Worm (Caenorhabditis elegans) whole organism, young adult: ENCODE measurements around the gene bgnt-1.3.

Experiments used
- C17E4.6 ChIP-seq: fragments of 200-800 bp; sonication (Bioruptor generic); IDR thresholded peaks from 2 replicates; pipeline ENCODE4 v1.3.6; 2022; ENCODE audit warnings: missing genetic modification reagents, missing genetic modification characterization, missing compliant biosample characterization
- F39B2.1 ChIP-seq: fragments of 200-800 bp; sonication (Bioruptor generic); IDR thresholded peaks from 2 replicates; pipeline ENCODE4 v1.3.6; 2022; ENCODE audit warnings: missing genetic modification reagents, missing genetic modification characterization, missing compliant biosample characterization
- F49E8.2 ChIP-seq: sonication (generic microtip); optimal IDR thresholded peaks from 3 replicates; lab custom pipeline; 2017; ENCODE audit warnings: missing genetic modification characterization, mild to moderate bottlenecking, missing compliant biosample characterization, antibody characterized with exemption, moderate library complexity; ENCODE audit not compliant: insufficient read depth
- T26A5.8 ChIP-seq: sonication (generic microtip); optimal IDR thresholded peaks from 2 replicates; lab custom pipeline; 2016; ENCODE audit warnings: missing genetic modification characterization, missing compliant biosample characterization
- Y56A3A.18 ChIP-seq: fragments of 200-800 bp; sonication (Bioruptor generic); IDR thresholded peaks from 2 replicates; pipeline ENCODE4 v1.3.6; 2022; ENCODE audit warnings: missing genetic modification reagents, missing genetic modification characterization, missing compliant biosample characterization
- ama-1 ChIP-seq, 3 experiments: fragments of 150-350 bp in 1 of 3; sonication (generic microtip) in 2 of 3; optimal IDR thresholded peaks; 2 replicates each; lab custom pipeline; 2014 to 2018; ENCODE audit warnings: missing biosample characterization in 2 of 3, missing genetic modification characterization in 2 of 3, missing genetic modification reagents in 2 of 3
- attf-5 ChIP-seq: fragments of 200-800 bp; sonication (Bioruptor generic); optimal IDR thresholded peaks from 2 replicates; lab custom pipeline; 2018; ENCODE audit warnings: mild to moderate bottlenecking, missing genetic modification characterization, missing compliant biosample characterization
- attf-6 ChIP-seq: fragments of 200-800 bp; sonication (Bioruptor generic); IDR thresholded peaks from 2 replicates; pipeline ENCODE4 v1.3.6; 2022; ENCODE audit warnings: missing genetic modification reagents, missing genetic modification characterization, missing compliant biosample characterization
- ccch-3 ChIP-seq: fragments of 200-800 bp; sonication (Bioruptor generic); optimal IDR thresholded peaks from 2 replicates; lab custom pipeline; 2018; ENCODE audit warnings: mild to moderate bottlenecking, missing genetic modification characterization, missing compliant biosample characterization
- ceh-100 ChIP-seq: fragments of 200-800 bp; sonication (Bioruptor generic); IDR thresholded peaks from 2 replicates; pipeline ENCODE4 v1.3.6; 2022; ENCODE audit warnings: missing genetic modification reagents, missing genetic modification characterization, missing compliant biosample characterization
- ceh-27 ChIP-seq: fragments of 200-800 bp; sonication (Bioruptor generic); optimal IDR thresholded peaks from 2 replicates; lab custom pipeline; 2018; ENCODE audit warnings: mild to moderate bottlenecking, missing genetic modification characterization, moderate library complexity, missing compliant biosample characterization
- ceh-58 ChIP-seq: fragments of 200-800 bp; sonication (Bioruptor generic); IDR thresholded peaks from 2 replicates; pipeline ENCODE4 v1.3.6; 2022; ENCODE audit warnings: missing genetic modification characterization, missing compliant biosample characterization
- ceh-79 ChIP-seq: sonication (generic microtip); optimal IDR thresholded peaks from 2 replicates; lab custom pipeline; 2017; ENCODE audit warnings: mild to moderate bottlenecking, missing genetic modification characterization, missing compliant biosample characterization
- ceh-91 ChIP-seq: fragments of 200-800 bp; sonication (Bioruptor generic); IDR thresholded peaks from 2 replicates; pipeline ENCODE4 v1.3.6; 2022; ENCODE audit warnings: missing genetic modification reagents, missing genetic modification characterization, missing compliant biosample characterization
- efl-1 ChIP-seq: fragments of 150-350 bp; optimal IDR thresholded peaks from 2 replicates; lab custom pipeline; 2014; ENCODE audit warnings: missing biosample characterization, missing genetic modification reagents, missing genetic modification characterization
- ets-4 ChIP-seq: fragments of 200-800 bp; sonication (Bioruptor generic); optimal IDR thresholded peaks from 2 replicates; lab custom pipeline; 2018; ENCODE audit warnings: mild to moderate bottlenecking, missing genetic modification characterization, missing compliant biosample characterization
- fkh-3 ChIP-seq: sonication (generic microtip); optimal IDR thresholded peaks from 2 replicates; lab custom pipeline; 2016; ENCODE audit warnings: mild to moderate bottlenecking, missing genetic modification characterization, missing compliant biosample characterization
- gei-17 ChIP-seq: fragments of 200-800 bp; sonication (Bioruptor generic); optimal IDR thresholded peaks from 2 replicates; lab custom pipeline; 2018; ENCODE audit warnings: mild to moderate bottlenecking, missing genetic modification characterization, missing compliant biosample characterization
- him-1 ChIP-seq: sonication (generic microtip); optimal IDR thresholded peaks from 2 replicates; lab custom pipeline; 2016; ENCODE audit warnings: missing genotype, missing genetic modification reagents, missing genetic modification characterization, missing compliant biosample characterization
- hlh-12 ChIP-seq: sonication (generic microtip); optimal IDR thresholded peaks from 2 replicates; lab custom pipeline; 2016; ENCODE audit warnings: missing genetic modification characterization, missing compliant biosample characterization
- hlh-26 ChIP-seq: fragments of 200-800 bp; sonication (Bioruptor generic); conservative IDR thresholded peaks from 2 replicates; pipeline ENCODE4 v1.3.6; 2022; ENCODE audit warnings: missing genetic modification reagents, missing genetic modification characterization, missing compliant biosample characterization
- hrde-1 ChIP-seq: sonication (generic microtip); optimal IDR thresholded peaks from 2 replicates; lab custom pipeline; 2016; ENCODE audit warnings: missing genetic modification characterization, mild to moderate bottlenecking, missing compliant biosample characterization, moderate library complexity, missing genotype, missing genetic modification reagents, borderline replicate concordance
- lag-1 ChIP-seq: fragments of 200-800 bp; sonication (Bioruptor generic); IDR thresholded peaks from 2 replicates; pipeline ENCODE4 v1.3.6; 2022; ENCODE audit warnings: missing genetic modification reagents, missing genetic modification characterization, missing compliant biosample characterization
- let-526 ChIP-seq: fragments of 200-800 bp; sonication (Bioruptor generic); IDR thresholded peaks from 2 replicates; pipeline ENCODE4 v1.3.6; 2022; ENCODE audit warnings: missing genetic modification reagents, missing genetic modification characterization, missing compliant biosample characterization
- lir-1 ChIP-seq: fragments of 200-800 bp; sonication (Bioruptor generic); conservative IDR thresholded peaks from 2 replicates; pipeline ENCODE4 v1.3.6; 2022; ENCODE audit warnings: missing genetic modification reagents, missing genetic modification characterization, missing compliant biosample characterization
- madf-10 ChIP-seq: sonication (generic microtip); optimal IDR thresholded peaks from 2 replicates; lab custom pipeline; 2016; ENCODE audit warnings: mild to moderate bottlenecking, missing genetic modification characterization, missing compliant biosample characterization
- madf-3 ChIP-seq: fragments of 200-800 bp; sonication (Bioruptor generic); IDR thresholded peaks from 2 replicates; pipeline ENCODE4 v1.3.6; 2022; ENCODE audit warnings: missing genetic modification reagents, missing genetic modification characterization, missing compliant biosample characterization
- mes-4 ChIP-seq: sonication (generic microtip); optimal IDR thresholded peaks from 2 replicates; lab custom pipeline; 2016; ENCODE audit warnings: missing genotype, missing genetic modification characterization, missing compliant biosample characterization
- nfya-1 ChIP-seq: sonication (generic microtip); optimal IDR thresholded peaks from 2 replicates; lab custom pipeline; 2017; ENCODE audit warnings: antibody characterized with exemption, missing compliant biosample characterization, missing genetic modification characterization, borderline replicate concordance; ENCODE audit not compliant: insufficient read depth
- nfyb-1 ChIP-seq: fragments of 200-800 bp; sonication (Bioruptor generic); IDR thresholded peaks from 2 replicates; pipeline ENCODE4 v1.3.6; 2022; ENCODE audit warnings: missing genetic modification reagents, missing genetic modification characterization, missing compliant biosample characterization
- nhr-120 ChIP-seq: fragments of 200-800 bp; sonication (Bioruptor generic); IDR thresholded peaks from 2 replicates; pipeline ENCODE4 v1.3.6; 2022; ENCODE audit warnings: missing genetic modification characterization, missing compliant biosample characterization
- nhr-27 ChIP-seq: fragments of 200-800 bp; sonication (Bioruptor generic); optimal IDR thresholded peaks from 2 replicates; lab custom pipeline; 2018; ENCODE audit warnings: mild to moderate bottlenecking, missing genetic modification characterization, moderate library complexity, missing compliant biosample characterization
- nhr-80 ChIP-seq: sonication (generic microtip); optimal IDR thresholded peaks from 2 replicates; lab custom pipeline; 2016; ENCODE audit warnings: missing genetic modification characterization, missing compliant biosample characterization
- rcor-1 ChIP-seq: fragments of 200-800 bp; sonication (Bioruptor generic); IDR thresholded peaks from 2 replicates; pipeline ENCODE4 v1.3.6; 2022; ENCODE audit warnings: missing genetic modification reagents, missing genetic modification characterization, missing compliant biosample characterization
- snpc-1.1 ChIP-seq: sonication (generic microtip); optimal IDR thresholded peaks from 2 replicates; lab custom pipeline; 2017; ENCODE audit warnings: missing genetic modification characterization, mild to moderate bottlenecking, missing compliant biosample characterization, antibody characterized with exemption, moderate library complexity, missing genotype, missing genetic modification reagents; ENCODE audit not compliant: insufficient read depth
- sptf-2 ChIP-seq: fragments of 200-800 bp; sonication (Bioruptor generic); optimal IDR thresholded peaks from 2 replicates; lab custom pipeline; 2018; ENCODE audit warnings: mild to moderate bottlenecking, missing genetic modification characterization, missing compliant biosample characterization
- xnd-1 ChIP-seq: sonication (generic microtip); optimal IDR thresholded peaks from 2 replicates; lab custom pipeline; 2016; ENCODE audit warnings: missing genotype, missing genetic modification reagents, missing genetic modification characterization, missing compliant biosample characterization
- zim-3 ChIP-seq: sonication (generic microtip); optimal IDR thresholded peaks from 2 replicates; lab custom pipeline; 2017; ENCODE audit warnings: mild to moderate bottlenecking, missing genetic modification characterization, moderate library complexity, missing compliant biosample characterization
- ztf-18 ChIP-seq: sonication (generic microtip); optimal IDR thresholded peaks from 2 replicates; lab custom pipeline; 2016; ENCODE audit warnings: missing genotype, mild to moderate bottlenecking, missing genetic modification characterization, missing compliant biosample characterization
- ztf-28 ChIP-seq: fragments of 200-800 bp; sonication (Bioruptor generic); IDR thresholded peaks from 2 replicates; pipeline ENCODE4 v1.3.6; 2022; ENCODE audit warnings: missing genetic modification reagents, missing genetic modification characterization, missing compliant biosample characterization

The bgnt-1.3 gene

DNA sequence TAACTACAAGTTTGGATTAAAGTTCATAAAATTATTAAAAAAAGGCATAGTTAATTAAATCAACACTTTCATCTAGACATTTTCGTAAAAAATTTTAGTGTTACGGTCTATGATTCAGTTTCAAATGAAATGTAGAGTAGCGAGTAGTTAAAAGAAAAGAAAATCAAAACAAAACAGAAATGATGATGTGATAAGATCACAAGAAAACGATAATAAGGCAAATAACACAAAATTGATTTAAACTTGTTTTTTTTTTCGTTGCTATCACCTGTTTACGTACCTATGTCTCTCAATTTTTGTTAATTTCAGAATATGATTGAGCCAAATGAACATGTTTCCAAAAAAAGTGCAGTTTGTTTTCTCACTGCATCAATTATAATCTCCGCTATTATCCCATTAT lies 26.4 kb downstream of the bgnt-1.3 start, which contains the start of the genes F21H7.2 and F21H7.12:
F21H7.2 (minus strand) TSS at position 101 of the 400 bp plus-strand sequence.
F21H7.12 (plus strand) TSS at position 270 of the 400 bp plus-strand sequence.
- no peak for TF ChIP-seq lag-1
- no peak for TF ChIP-seq efl-1 (GFP tag; lab: Kevin White, UChicago)
- no peak for TF ChIP-seq nhr-120 (GFP tag; lab: Robert Waterston, UW)
- no peak for TF ChIP-seq madf-10
- TF ChIP-seq ccch-3 (GFP tag; lab: Kevin White, UChicago) = no peak
- TF ChIP-seq T26A5.8 (tag; lab: Kevin White, UChicago) = no peak
- TF ChIP-seq nfya-1 (tag; lab: Kevin White, UChicago) = no peak
- no peak for TF ChIP-seq fkh-3 (tag; lab: Kevin White, UChicago)
- TF ChIP-seq sptf-2 (GFP tag; lab: Kevin White, UChicago) = no peak
- TF ChIP-seq madf-3 = no peak
- no peak for TF ChIP-seq nhr-80 (tag; lab: Kevin White, UChicago)
- TF ChIP-seq zim-3 (tag; lab: Kevin White, UChicago) = no peak
- TF ChIP-seq ceh-27 (GFP tag; lab: Kevin White, UChicago) = no peak
- TF ChIP-seq ama-1 (optimal IDR thresholded peaks at IDR 0.05; lab: Kevin White, UChicago) = no peak
- no peak for TF ChIP-seq ama-1 (GFP tag; optimal IDR thresholded peaks at IDR 0.05; lab: Kevin White, UChicago)
- no peak for TF ChIP-seq him-1 (tag; lab: Kevin White, UChicago)
- no peak for TF ChIP-seq attf-5 (GFP tag; lab: Kevin White, UChicago)
- no peak for TF ChIP-seq Y56A3A.18 (GFP tag; lab: Robert Waterston, UW)
- no peak for TF ChIP-seq F49E8.2 (tag; lab: Kevin White, UChicago)
- no peak for TF ChIP-seq hlh-12 (tag; lab: Kevin White, UChicago)

DNA sequence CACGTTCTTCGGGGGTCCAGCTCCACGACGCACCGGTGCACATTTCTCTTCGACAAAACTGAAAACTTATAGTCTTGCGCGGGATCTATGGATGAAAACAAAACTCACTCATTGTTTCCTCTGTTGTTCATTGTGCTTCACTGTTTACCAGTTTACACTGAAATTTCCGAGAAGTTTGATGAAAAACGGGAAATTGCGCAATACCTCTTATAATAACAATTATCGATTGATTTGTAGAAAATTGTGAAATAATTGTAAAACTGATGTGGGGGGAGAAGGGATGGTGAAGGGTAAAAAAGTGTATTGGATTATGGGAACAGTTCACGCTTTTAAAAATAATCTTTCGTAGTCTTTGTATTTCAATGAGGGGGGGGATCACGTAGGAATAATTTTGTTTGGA lies 26.9 kb downstream of the bgnt-1.3 start:
- TF ChIP-seq rcor-1 (GFP tag; lab: Robert Waterston, UW) (no peak), nhr-80 (tag; lab: Kevin White, UChicago) (no peak), nhr-27 (tag; lab: Kevin White, UChicago) (no peak), lir-1 (GFP tag; lab: Robert Waterston, UW) (no peak), F39B2.1 (GFP tag; lab: Robert Waterston, UW) (no peak), zim-3 (tag; lab: Kevin White, UChicago) (no peak), xnd-1 (tag; lab: Kevin White, UChicago) (no peak), ceh-27 (GFP tag; lab: Kevin White, UChicago) (no peak), let-526 (GFP tag; lab: Robert Waterston, UW) (no peak), nfya-1 (tag; lab: Kevin White, UChicago) (no peak), attf-6 (GFP tag; lab: Robert Waterston, UW) (no peak), ceh-91 (no peak), nfyb-1 (GFP tag; lab: Robert Waterston, UW) (no peak), ets-4 (no peak), ztf-28 (GFP tag; lab: Robert Waterston, UW) (no peak), ama-1 (optimal IDR thresholded peaks at IDR 0.05; lab: Kevin White, UChicago) (no peak), ama-1 (GFP tag; optimal IDR thresholded peaks at IDR 0.05; lab: Kevin White, UChicago) (no peak), snpc-1.1 (tag; lab: Kevin White, UChicago) (no peak), hlh-26 (GFP tag; lab: Robert Waterston, UW) (no peak), ceh-79 (tag; lab: Kevin White, UChicago) (no peak)

DNA sequence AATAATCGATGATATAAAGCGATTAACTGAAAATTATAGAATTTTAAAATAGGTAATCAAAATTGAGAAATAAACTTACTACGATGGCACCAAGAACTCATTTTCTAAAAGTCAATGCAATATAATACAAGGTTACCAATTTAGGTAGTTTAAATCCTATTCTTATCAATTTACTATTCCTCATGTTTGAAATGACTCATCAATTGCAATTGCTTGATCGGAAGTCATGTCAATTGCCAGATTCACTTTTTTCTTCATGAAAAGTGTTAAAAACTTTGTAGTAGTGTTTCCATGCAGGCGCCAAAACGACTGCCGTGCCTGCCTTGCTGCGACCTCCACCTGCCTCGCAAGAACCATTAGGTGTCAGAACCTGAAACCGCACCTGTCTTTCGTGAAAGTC lies 29.7 kb downstream of the bgnt-1.3 start, which contains the start of gene F11A5.13:
F11A5.13 (minus strand) TSS at position 101 of the 400 bp plus-strand sequence.
- TF ChIP-seq ceh-58 (GFP tag; lab: Robert Waterston, UW) = no peak
- no peak for TF ChIP-seq ztf-18
- TF ChIP-seq nhr-27 (tag; lab: Kevin White, UChicago) = no peak
- TF ChIP-seq zim-3 (tag; lab: Kevin White, UChicago) = no peak
- no peak for TF ChIP-seq ceh-100 (GFP tag; lab: Robert Waterston, UW)
- TF ChIP-seq C17E4.6 (GFP tag; lab: Robert Waterston, UW) = no peak
- no peak for TF ChIP-seq mes-4 (tag; lab: Kevin White, UChicago)
- no peak for TF ChIP-seq gei-17 (GFP tag; lab: Kevin White, UChicago)
- no peak for TF ChIP-seq hrde-1 (tag; lab: Kevin White, UChicago)
